Worm (Caenorhabditis elegans) whole organism, mixed stage, embryonic: Measurements from ENCODE around the gene tsn-1.

Experiments
- blmp-1 ChIP-seq: fragments of 150-350 bp; optimal IDR thresholded peaks from 2 replicates; lab custom pipeline; 2014; ENCODE audit warnings: missing biosample characterization, missing genetic modification characterization
- lsy-2 ChIP-seq: fragments of 150-350 bp; optimal IDR thresholded peaks from 2 replicates; lab custom pipeline; 2014; ENCODE audit warnings: missing biosample characterization, missing genetic modification characterization
- nhr-76 ChIP-seq: sonication (generic microtip); optimal IDR thresholded peaks from 2 replicates; lab custom pipeline; 2017; ENCODE audit warnings: missing biosample characterization, missing genetic modification characterization

DNA sequence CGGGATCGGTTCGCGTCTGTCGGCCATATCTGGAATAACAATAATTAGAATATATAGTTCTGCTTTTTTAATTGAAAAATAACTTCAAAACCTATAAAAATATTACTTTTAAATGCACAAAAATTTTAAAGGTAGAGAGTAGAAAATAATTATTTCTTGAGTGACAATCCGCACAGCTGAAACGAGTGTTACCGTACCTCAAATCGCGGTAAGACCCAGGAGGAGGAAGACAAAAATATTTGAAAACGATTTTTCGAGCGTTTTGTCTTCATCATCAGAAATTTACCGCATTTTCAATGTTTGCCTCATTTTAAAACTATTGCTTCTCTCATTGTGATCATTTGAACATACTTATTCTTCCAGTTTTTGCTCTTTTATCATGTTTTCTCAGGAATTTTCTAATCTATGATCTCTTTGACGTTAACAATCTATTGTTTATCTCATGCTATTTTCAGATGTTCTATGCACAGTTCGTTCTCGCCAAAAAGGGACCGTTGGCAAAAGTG is 8.3 kb upstream of the tsn-1 start, which contains the start of the genes rpn-5 and scc-1:
- TF ChIP-seq lsy-2 (tag; lab: Kevin White, UChicago) (peak; percentile 99), blmp-1 (no peak), nhr-76 (no peak)
